Fruit fly (Drosophila melanogaster): ENCODE measurements around the gene Nep1.

- TF ChIP-seq CG1024 (GFP tag; IDR thresholded peaks at IDR 0.05), result no peak
- TF ChIP-seq dm (GFP tag; optimal IDR thresholded peaks at IDR 0.05), result no peak
- no peak for TF ChIP-seq CrebB (tag; optimal IDR thresholded peaks at IDR 0.05)
- no peak for TF ChIP-seq nom (GFP tag; optimal IDR thresholded peaks at IDR 0.05)
- TF ChIP-seq CG8290 (GFP tag; optimal IDR thresholded peaks at IDR 0.05), result no peak
- no peak for TF ChIP-seq CG8290 (tag; optimal IDR thresholded peaks at IDR 0.05)
- TF ChIP-seq CG10543 (GFP tag; optimal IDR thresholded peaks at IDR 0.05), result no peak
- no peak for TF ChIP-seq br (optimal IDR thresholded peaks at IDR 0.05)
- no peak for TF ChIP-seq nau (GFP tag; optimal IDR thresholded peaks at IDR 0.05)
- TF ChIP-seq fru (optimal IDR thresholded peaks at IDR 0.05), result no peak
- TF ChIP-seq zfh1 (GFP tag; IDR thresholded peaks at IDR 0.05), result no peak
- no peak for TF ChIP-seq CG17359 (tag; optimal IDR thresholded peaks at IDR 0.05)
- TF ChIP-seq CG31441 (GFP tag; IDR thresholded peaks at IDR 0.05), result no peak
- no peak for TF ChIP-seq D (optimal IDR thresholded peaks at IDR 0.05)
- TF ChIP-seq D (GFP tag; optimal IDR thresholded peaks at IDR 0.05), result no peak
- TF ChIP-seq Dref (GFP tag; IDR thresholded peaks at IDR 0.05), result no peak
Observed at dm6 chrX:6054031-6054430, 37.0 kb upstream of the Nep1 start.
